Worm (Caenorhabditis elegans): Measurements from ENCODE around the gene dhp-2.

ce11 chrIV:10026129-10026528 is 48.2 kb downstream of the dhp-2 start:
- no peak for TF ChIP-seq ceh-36 (tag; optimal IDR thresholded peaks at IDR 0.05)
- no peak for TF ChIP-seq sea-1 (GFP tag; conservative IDR thresholded peaks at IDR 0.05)
- no peak for TF ChIP-seq ama-1 (optimal IDR thresholded peaks at IDR 0.05)
